Fruit fly (Drosophila melanogaster) whole organism, adult: ENCODE data around the gene CG10834.

ENCODE experiments used
- CG11617 ChIP-seq: fragments of 200-800 bp; sonication (Bioruptor generic); optimal IDR thresholded peaks from 2 replicates; lab custom pipeline; 2017; ENCODE audit warnings: mild to moderate bottlenecking, missing biosample characterization, missing genetic modification reagents, missing genetic modification characterization
- CG12768 ChIP-seq: fragments of 200-800 bp; sonication (Bioruptor generic); optimal IDR thresholded peaks from 2 replicates; lab custom pipeline; 2017; ENCODE audit warnings: missing biosample characterization, missing genetic modification characterization, mild to moderate bottlenecking, moderate library complexity, missing genetic modification reagents
- CG14711 ChIP-seq: fragments of 200-800 bp; sonication (Bioruptor generic); optimal IDR thresholded peaks from 2 replicates; lab custom pipeline; 2018; ENCODE audit warnings: missing biosample characterization, mild to moderate bottlenecking, missing genetic modification characterization, moderate library complexity
- CG1620 ChIP-seq: fragments of 200-800 bp; sonication (Bioruptor generic); optimal IDR thresholded peaks from 2 replicates; lab custom pipeline; 2016; ENCODE audit warnings: missing biosample characterization, missing genetic modification characterization
- CG33017 ChIP-seq: fragments of 200-800 bp; sonication (Bioruptor generic); optimal IDR thresholded peaks from 2 replicates; lab custom pipeline; 2018; ENCODE audit warnings: missing biosample characterization, mild to moderate bottlenecking, missing genetic modification characterization, moderate library complexity
- CG5204 ChIP-seq: fragments of 200-800 bp; sonication (Bioruptor generic); optimal IDR thresholded peaks from 2 replicates; lab custom pipeline; 2016; ENCODE audit warnings: missing biosample characterization, missing genetic modification characterization
- CG7045 ChIP-seq: fragments of 200-800 bp; sonication (Bioruptor generic); optimal IDR thresholded peaks from 2 replicates; lab custom pipeline; 2017; ENCODE audit warnings: missing biosample characterization, mild to moderate bottlenecking, missing genetic modification characterization
- CG7101 ChIP-seq: fragments of 200-800 bp; sonication (Bioruptor generic); optimal IDR thresholded peaks from 2 replicates; lab custom pipeline; 2018; ENCODE audit warnings: missing biosample characterization, mild to moderate bottlenecking, missing genetic modification characterization, moderate library complexity
- Crg-1 ChIP-seq: fragments of 200-800 bp; sonication (Bioruptor generic); optimal IDR thresholded peaks from 2 replicates; lab custom pipeline; 2016; ENCODE audit warnings: missing biosample characterization, missing genetic modification characterization
- Hr96 ChIP-seq: fragments of 200-800 bp; sonication (Bioruptor generic); optimal IDR thresholded peaks from 2 replicates; lab custom pipeline; 2016; ENCODE audit warnings: missing biosample characterization, missing genetic modification characterization
- Mnt ChIP-seq: fragments of 200-800 bp; sonication (Bioruptor generic); optimal IDR thresholded peaks from 2 replicates; lab custom pipeline; 2016; ENCODE audit warnings: missing biosample characterization, mild to moderate bottlenecking, missing genetic modification characterization
- bab1 ChIP-seq: fragments of 200-800 bp; sonication (Bioruptor generic); optimal IDR thresholded peaks from 3 replicates; lab custom pipeline; 2019; ENCODE audit warnings: missing biosample characterization, mild to moderate bottlenecking, missing genetic modification characterization, moderate library complexity
- cic ChIP-seq: fragments of 200-800 bp; sonication (Bioruptor generic); optimal IDR thresholded peaks from 2 replicates; lab custom pipeline; 2017; ENCODE audit warnings: missing biosample characterization, mild to moderate bottlenecking, missing genetic modification characterization, moderate library complexity
- cnc ChIP-seq, 2 experiments: fragments of >200 bp; optimal IDR thresholded peaks; 2 replicates each; lab custom pipeline; 2017
- kay ChIP-seq: fragments of 200-800 bp; sonication (Bioruptor generic); peaks from one replicate; lab custom pipeline; 2016; ENCODE audit warnings: missing biosample characterization, missing genetic modification characterization, borderline replicate concordance
- ovo ChIP-seq: fragments of 200-800 bp; sonication (Bioruptor generic); optimal IDR thresholded peaks from 2 replicates; lab custom pipeline; 2016; ENCODE audit warnings: missing biosample characterization, missing genetic modification characterization
- pad ChIP-seq: fragments of 200-800 bp; sonication (Bioruptor generic); optimal IDR thresholded peaks from 3 replicates; lab custom pipeline; 2017; ENCODE audit warnings: missing biosample characterization, missing genetic modification characterization, mild to moderate bottlenecking, moderate library complexity, missing genetic modification reagents
- tj ChIP-seq: fragments of 200-800 bp; sonication (Bioruptor generic); optimal IDR thresholded peaks from 3 replicates; lab custom pipeline; 2017; ENCODE audit warnings: missing biosample characterization, mild to moderate bottlenecking, missing genetic modification characterization, moderate library complexity
- toe ChIP-seq: fragments of 200-800 bp; sonication (Bioruptor generic); optimal IDR thresholded peaks from 2 replicates; lab custom pipeline; 2016; ENCODE audit warnings: missing biosample characterization, missing genetic modification characterization

Gene CG10834

DNA sequence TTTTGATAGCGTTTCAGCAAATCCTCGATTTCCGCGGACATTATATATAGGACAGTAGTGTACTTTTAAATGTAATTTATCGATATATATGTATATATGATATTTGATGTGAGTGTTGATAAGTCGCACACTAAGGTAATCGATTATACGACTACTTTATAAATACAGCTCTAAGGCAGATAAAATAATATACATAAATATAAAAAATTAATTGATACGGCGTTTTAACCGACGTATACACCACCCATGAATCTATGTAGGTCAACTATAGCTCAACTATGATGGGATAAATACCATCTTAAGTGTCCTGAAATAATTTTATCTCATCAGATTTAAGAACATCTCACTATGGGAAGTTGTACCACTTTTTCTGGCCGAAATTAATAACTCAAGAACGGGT, at the start of gene CG10834:
TSS of gene CG10834 (minus strand) at position 101 of the 400 bp plus-strand sequence.
- TF ChIP-seq CG5204 (GFP tag; lab: Kevin White, UChicago) (no peak), CG7045 (GFP tag; lab: Kevin White, UChicago) (no peak), Mnt (no peak), cic (GFP tag; lab: Kevin White, UChicago) (no peak), Crg-1 (GFP tag; lab: Kevin White, UChicago) (no peak), CG7101 (tag; lab: Kevin White, UChicago) (no peak), kay (GFP tag; lab: Kevin White, UChicago) (no peak), cnc (optimal IDR thresholded peaks at IDR 0.05; lab: Kevin White, UChicago) (no peak), CG1620 (GFP tag; lab: Kevin White, UChicago) (no peak), CG12768 (GFP tag; lab: Kevin White, UChicago) (no peak), Hr96 (GFP tag; lab: Kevin White, UChicago) (no peak)

- TF ChIP-seq CG12768 (GFP tag; lab: Kevin White, UChicago) (no peak), Crg-1 (GFP tag; lab: Kevin White, UChicago) (no peak), CG14711 (tag; lab: Kevin White, UChicago) (no peak), CG5204 (GFP tag; lab: Kevin White, UChicago) (no peak), toe (GFP tag; lab: Kevin White, UChicago) (no peak), bab1 (GFP tag; lab: Kevin White, UChicago) (no peak), cnc (optimal IDR thresholded peaks at IDR 0.05; lab: Kevin White, UChicago) (no peak), CG7045 (GFP tag; lab: Kevin White, UChicago) (no peak), ovo (GFP tag; lab: Kevin White, UChicago) (no peak), CG7101 (tag; lab: Kevin White, UChicago) (no peak), Hr96 (GFP tag; lab: Kevin White, UChicago) (no peak), pad (GFP tag; lab: Kevin White, UChicago) (no peak), kay (GFP tag; lab: Kevin White, UChicago) (no peak), CG11617 (GFP tag; lab: Kevin White, UChicago) (no peak), cic (GFP tag; lab: Kevin White, UChicago) (no peak), Mnt (no peak)
These were observed 46.1 kb upstream of the CG10834 start for dm6 chr2L:22153246-22153645.

- TF ChIP-seq cnc (optimal IDR thresholded peaks at IDR 0.05; lab: Kevin White, UChicago), result no peak
- TF ChIP-seq CG5204 (GFP tag; lab: Kevin White, UChicago), result no peak
- TF ChIP-seq kay (GFP tag; lab: Kevin White, UChicago), result no peak
- no peak for TF ChIP-seq CG7045 (GFP tag; lab: Kevin White, UChicago)
- no peak for TF ChIP-seq CG11617 (GFP tag; lab: Kevin White, UChicago)
These were observed 44.2 kb upstream of the CG10834 start, which contains the start of gene dunk for dm6 chr2L:22151323-22151722. Gene dunk (plus strand): TSS chr2L:22151623.

DNA sequence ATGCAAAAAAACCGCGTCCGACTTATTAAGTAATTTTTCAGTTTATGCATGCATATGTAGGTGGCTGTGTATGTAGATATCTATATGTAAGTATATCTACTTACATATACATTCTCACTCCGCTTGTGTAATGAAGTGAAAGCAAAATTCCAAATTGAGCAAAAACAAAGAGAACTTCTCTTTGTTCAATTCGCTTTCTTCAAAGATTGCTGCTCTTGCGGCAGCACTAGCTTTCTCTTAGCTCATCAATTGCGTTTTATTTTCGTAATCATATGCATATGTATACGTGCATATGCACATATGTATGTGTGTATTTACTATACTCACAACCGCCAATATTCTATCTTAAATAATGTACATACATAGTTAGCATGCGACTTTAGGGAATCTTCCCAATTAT, 41.6 kb upstream of the CG10834 start:
- TF ChIP-seq CG11617 (GFP tag; lab: Kevin White, UChicago) (no peak), CG33017 (tag; lab: Kevin White, UChicago) (no peak), CG7101 (tag; lab: Kevin White, UChicago) (no peak), tj (GFP tag; lab: Kevin White, UChicago) (peak; percentile 27), CG14711 (tag; lab: Kevin White, UChicago) (peak; percentile 7), kay (GFP tag; lab: Kevin White, UChicago) (peak; percentile 89)

DNA sequence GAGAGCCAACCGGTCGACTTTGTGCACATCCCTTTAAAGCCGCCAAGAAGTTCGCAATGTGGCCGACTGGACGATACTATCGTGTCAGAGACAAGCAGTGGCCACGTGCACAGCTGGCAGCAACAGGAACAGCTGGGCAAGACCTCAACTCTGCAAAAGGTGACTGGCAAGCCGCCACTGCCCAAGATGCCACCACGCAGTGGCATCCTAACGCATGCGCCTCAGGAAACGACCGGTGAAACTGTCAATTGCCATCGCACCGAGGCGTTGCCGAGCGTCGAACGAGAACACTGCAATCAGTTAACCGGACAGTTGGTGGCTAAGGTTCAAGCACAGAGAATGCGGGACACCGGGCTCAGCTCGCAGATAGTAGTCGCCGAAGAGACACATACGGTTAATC, 39.1 kb upstream of the CG10834 start:
- TF ChIP-seq toe (GFP tag; lab: Kevin White, UChicago), result no peak

DNA sequence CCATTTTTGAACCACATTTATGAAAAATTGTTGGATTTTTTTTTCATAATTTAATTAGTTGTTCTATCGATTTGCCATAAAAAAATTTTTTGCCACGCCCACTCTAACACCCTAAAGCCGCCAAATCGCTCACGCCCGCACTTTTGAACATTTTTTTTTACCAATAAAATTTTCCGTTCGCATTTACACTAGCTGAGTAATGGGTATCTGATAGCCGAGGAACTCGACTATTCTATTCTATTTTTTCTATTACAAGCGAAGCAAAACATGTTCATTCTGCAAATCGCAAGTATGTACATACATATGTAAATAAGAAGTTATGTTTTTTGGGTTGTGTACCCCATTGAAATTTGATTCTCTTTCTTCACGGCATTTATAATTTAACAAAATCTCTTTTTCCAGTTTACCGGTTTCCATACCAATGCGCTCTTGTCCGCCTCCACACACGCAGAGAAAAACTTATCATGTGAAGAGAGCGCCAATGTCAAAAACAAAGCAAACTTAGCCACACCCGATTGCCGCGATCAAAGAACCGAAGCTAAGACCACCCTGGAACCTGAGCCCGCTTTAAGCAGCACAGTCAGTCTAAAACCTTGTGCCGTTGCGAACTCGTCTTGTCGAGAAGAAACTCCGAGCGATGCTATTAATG, 38.3 kb upstream of the CG10834 start:
- TF ChIP-seq Crg-1 (GFP tag; lab: Kevin White, UChicago) (no peak), CG12768 (GFP tag; lab: Kevin White, UChicago) (no peak), CG14711 (tag; lab: Kevin White, UChicago) (no peak), toe (GFP tag; lab: Kevin White, UChicago) (no peak), bab1 (GFP tag; lab: Kevin White, UChicago) (no peak), CG7101 (tag; lab: Kevin White, UChicago) (no peak), kay (GFP tag; lab: Kevin White, UChicago) (no peak), Mnt (no peak), CG11617 (GFP tag; lab: Kevin White, UChicago) (no peak), CG1620 (GFP tag; lab: Kevin White, UChicago) (no peak), cic (GFP tag; lab: Kevin White, UChicago) (no peak)

DNA sequence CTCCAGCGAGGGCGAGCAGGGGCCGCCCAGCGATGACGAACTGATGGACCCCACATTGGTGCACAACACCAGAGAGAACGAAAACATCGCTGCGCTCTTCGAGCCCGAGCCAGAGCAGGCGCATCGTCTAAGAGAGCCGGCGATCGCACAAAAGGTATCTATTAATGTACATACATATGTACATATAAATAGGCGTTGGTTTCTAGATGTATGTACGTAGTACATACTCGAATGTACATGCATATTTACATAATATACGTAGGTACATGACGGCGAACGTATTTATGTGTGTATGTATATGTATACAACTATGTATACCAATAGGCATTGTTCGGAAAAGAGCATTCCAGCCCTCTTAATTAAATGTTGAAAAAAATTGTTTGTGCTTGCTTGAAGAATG, 37.0 kb upstream of the CG10834 start:
- TF ChIP-seq bab1 (GFP tag; lab: Kevin White, UChicago) (no peak), cnc (optimal IDR thresholded peaks at IDR 0.05; lab: Kevin White, UChicago) (no peak), Hr96 (GFP tag; lab: Kevin White, UChicago) (no peak), pad (GFP tag; lab: Kevin White, UChicago) (no peak), Mnt (no peak), kay (GFP tag; lab: Kevin White, UChicago) (peak; percentile 89)
